Fruit fly (Drosophila melanogaster) whole organism, embryonic: ENCODE measurements around the gene Bub1.
A peak's percentile ranks its signal among the peaks of the same experiment; 100 is the strongest.

Experiments
- CG10431 ChIP-seq: fragments of 200-800 bp; sonication (Bioruptor generic); optimal IDR thresholded peaks from 3 replicates; lab custom pipeline; 2018; ENCODE audit warnings: missing biosample characterization, mild to moderate bottlenecking, missing genetic modification characterization
- CG10565 ChIP-seq: fragments of 200-800 bp; sonication (Bioruptor generic); optimal IDR thresholded peaks from 3 replicates; lab custom pipeline; 2016; ENCODE audit warnings: missing biosample characterization, mild to moderate bottlenecking, missing genetic modification characterization
- CG10654 ChIP-seq: fragments of 200-800 bp; sonication (Bioruptor generic); optimal IDR thresholded peaks from 2 replicates; lab custom pipeline; 2016; ENCODE audit warnings: missing biosample characterization, missing genetic modification characterization
- CG10979 ChIP-seq: fragments of 200-800 bp; sonication (Bioruptor generic); optimal IDR thresholded peaks from 2 replicates; lab custom pipeline; 2018; ENCODE audit warnings: missing biosample characterization, mild to moderate bottlenecking, missing genetic modification characterization, moderate library complexity
- CG11247 ChIP-seq: fragments of 200-800 bp; sonication (Bioruptor generic); IDR thresholded peaks from 2 replicates; pipeline ENCODE4 v1.3.6; 2022; ENCODE audit warnings: missing biosample characterization, missing genetic modification characterization
- CG12299 ChIP-seq: fragments of 200-800 bp; sonication (Bioruptor generic); optimal IDR thresholded peaks from 2 replicates; lab custom pipeline; 2018; ENCODE audit warnings: missing biosample characterization, mild to moderate bottlenecking, missing genetic modification characterization
- CG12744 ChIP-seq: fragments of 200-800 bp; sonication (Bioruptor generic); optimal IDR thresholded peaks from 2 replicates; lab custom pipeline; 2016; ENCODE audit warnings: missing biosample characterization, missing genetic modification characterization
- CG13424 ChIP-seq: fragments of 200-800 bp; sonication (Bioruptor generic); optimal IDR thresholded peaks from 2 replicates; lab custom pipeline; 2019; ENCODE audit warnings: missing biosample characterization, mild to moderate bottlenecking, missing genetic modification characterization, moderate library complexity
- CG14667 ChIP-seq: fragments of 200-800 bp; sonication (Bioruptor generic); IDR thresholded peaks from 2 replicates; pipeline ENCODE4 v1.3.6; 2022; ENCODE audit warnings: missing biosample characterization, missing genetic modification characterization
- CG15011 ChIP-seq: fragments of 200-800 bp; sonication (Bioruptor generic); optimal IDR thresholded peaks from 3 replicates; lab custom pipeline; 2018; ENCODE audit warnings: missing biosample characterization, mild to moderate bottlenecking, missing genetic modification characterization
- CG1603 ChIP-seq: fragments of 200-800 bp; sonication (Bioruptor generic); optimal IDR thresholded peaks from 2 replicates; lab custom pipeline; 2019; ENCODE audit warnings: missing biosample characterization, mild to moderate bottlenecking, missing genetic modification characterization, moderate library complexity
- CG1647 ChIP-seq: fragments of 200-800 bp; sonication (Bioruptor generic); optimal IDR thresholded peaks from 3 replicates; lab custom pipeline; 2016; ENCODE audit warnings: missing biosample characterization, missing genetic modification characterization
- CG16779 ChIP-seq: fragments of 200-800 bp; sonication (Bioruptor generic); IDR thresholded peaks from 2 replicates; pipeline ENCODE4 v1.3.6; 2022; ENCODE audit warnings: missing biosample characterization, missing genetic modification characterization
- CG16813 ChIP-seq: fragments of 200-800 bp; sonication (Bioruptor generic); IDR thresholded peaks from 3 replicates; pipeline ENCODE4 v1.3.6; 2022; ENCODE audit warnings: missing biosample characterization, missing genetic modification characterization; ENCODE audit not compliant: partially characterized antibody
- CG18262 ChIP-seq: fragments of 200-800 bp; optimal IDR thresholded peaks from 3 replicates; lab custom pipeline; 2019; ENCODE audit warnings: missing biosample characterization, mild to moderate bottlenecking, missing genetic modification characterization, moderate library complexity
- CG2678 ChIP-seq: fragments of 200-800 bp; sonication (Bioruptor generic); optimal IDR thresholded peaks from 3 replicates; lab custom pipeline; 2019; ENCODE audit warnings: missing biosample characterization, mild to moderate bottlenecking, missing genetic modification characterization, moderate library complexity
- CG32532 ChIP-seq: fragments of 200-800 bp; sonication (Bioruptor generic); IDR thresholded peaks from 2 replicates; pipeline ENCODE4 v1.3.6; 2022; ENCODE audit warnings: missing biosample characterization, missing genetic modification characterization
- CG34376 ChIP-seq: fragments of 200-800 bp; sonication (Bioruptor generic); optimal IDR thresholded peaks from 2 replicates; lab custom pipeline; 2018; ENCODE audit warnings: missing biosample characterization, mild to moderate bottlenecking, missing genetic modification characterization
- CG34422 ChIP-seq: fragments of 200-800 bp; sonication (Bioruptor generic); IDR thresholded peaks from 3 replicates; pipeline ENCODE4 v1.3.6; 2022; ENCODE audit warnings: missing biosample characterization, missing genetic modification characterization
- CG43689 ChIP-seq: fragments of 200-800 bp; sonication (Bioruptor generic); IDR thresholded peaks from 2 replicates; pipeline ENCODE4 v1.3.6; 2022; ENCODE audit warnings: missing biosample characterization, missing genetic modification characterization
- CG4424 ChIP-seq: fragments of 200-800 bp; sonication (Bioruptor generic); optimal IDR thresholded peaks from 3 replicates; lab custom pipeline; 2016; ENCODE audit warnings: missing biosample characterization, missing genetic modification characterization
- CG4730 ChIP-seq: fragments of 200-800 bp; sonication (Bioruptor generic); IDR thresholded peaks from 2 replicates; pipeline ENCODE4 v1.3.6; 2022; ENCODE audit warnings: missing biosample characterization, missing genetic modification characterization
- CG7963 ChIP-seq: fragments of 200-800 bp; sonication (Bioruptor generic); IDR thresholded peaks from 3 replicates; pipeline ENCODE4 v1.3.6; 2022; ENCODE audit warnings: missing biosample characterization, missing genetic modification characterization; ENCODE audit not compliant: partially characterized antibody
- CG8388 ChIP-seq: fragments of 200-800 bp; sonication (Bioruptor generic); optimal IDR thresholded peaks from 2 replicates; lab custom pipeline; 2019; ENCODE audit warnings: missing biosample characterization, mild to moderate bottlenecking, missing genetic modification characterization, moderate library complexity
- E2f1 ChIP-seq: fragments of 200-800 bp; sonication (Bioruptor generic); IDR thresholded peaks from 2 replicates; pipeline ENCODE4 v1.3.6; 2022; ENCODE audit warnings: missing biosample characterization, missing genetic modification characterization
- Fer3 ChIP-seq: fragments of 200-800 bp; sonication (Bioruptor generic); optimal IDR thresholded peaks from 2 replicates; lab custom pipeline; 2018; ENCODE audit warnings: missing biosample characterization, mild to moderate bottlenecking, missing genetic modification characterization, moderate library complexity
- HmgZ ChIP-seq: fragments of 200-800 bp; sonication (Bioruptor generic); optimal IDR thresholded peaks from 2 replicates; lab custom pipeline; 2018; ENCODE audit warnings: missing biosample characterization, mild to moderate bottlenecking, missing genetic modification characterization
- Hr78 ChIP-seq, 2 experiments: fragments of 200-800 bp in 1 of 2; fragments of >200 bp in 1 of 2; sonication (Bioruptor generic) in 1 of 2; optimal IDR thresholded peaks; 2 replicates each; lab custom pipeline; 2017 to 2019; ENCODE audit warnings: missing biosample characterization in 2 of 2, missing genetic modification characterization in 2 of 2, mild to moderate bottlenecking in 1 of 2, moderate library complexity in 1 of 2
- Neu2 ChIP-seq: fragments of 200-800 bp; sonication (Bioruptor generic); optimal IDR thresholded peaks from 3 replicates; lab custom pipeline; 2016; ENCODE audit warnings: missing biosample characterization, missing genetic modification characterization, borderline replicate concordance
- Six4 ChIP-seq: fragments of 200-800 bp; sonication (Bioruptor generic); optimal IDR thresholded peaks from 2 replicates; lab custom pipeline; 2016; ENCODE audit warnings: missing biosample characterization, missing genetic modification characterization
- Spps ChIP-seq: fragments of 200-800 bp; sonication (Bioruptor generic); optimal IDR thresholded peaks from 2 replicates; lab custom pipeline; 2018; ENCODE audit warnings: missing biosample characterization, mild to moderate bottlenecking, missing genetic modification characterization
- Sry-δ ChIP-seq: fragments of 200-800 bp; sonication (Bioruptor generic); optimal IDR thresholded peaks from 2 replicates; lab custom pipeline; 2016; ENCODE audit warnings: missing biosample characterization, missing genetic modification characterization
- Ssrp ChIP-seq: fragments of 200-800 bp; sonication (Bioruptor generic); optimal IDR thresholded peaks from 2 replicates; lab custom pipeline; 2018; ENCODE audit warnings: missing biosample characterization, mild to moderate bottlenecking, missing genetic modification characterization, moderate library complexity
- Trl ChIP-seq, 3 experiments: fragments of >200 bp in 2 of 3; fragments of 200-800 bp in 1 of 3; sonication (Bioruptor generic) in 1 of 3; optimal IDR thresholded peaks; 2 replicates in 1 of 3; 3 replicates in 2 of 3; lab custom pipeline; 2016 to 2017; ENCODE audit warnings: missing biosample characterization in 1 of 3, missing genetic modification characterization in 1 of 3
- ap ChIP-seq: fragments of 200-800 bp; sonication (Bioruptor generic); IDR thresholded peaks from 2 replicates; pipeline ENCODE4 v1.3.6; 2022; ENCODE audit warnings: missing biosample characterization, missing genetic modification characterization
- cad ChIP-seq: fragments of >200 bp; optimal IDR thresholded peaks from 2 replicates; lab custom pipeline; 2017; ENCODE audit warnings: missing biosample characterization, missing genetic modification characterization
- chif ChIP-seq, 2 experiments: fragments of 200-800 bp; sonication (Bioruptor generic); optimal IDR thresholded peaks; 3 replicates each; lab custom pipeline; 2016; ENCODE audit warnings: missing biosample characterization in 2 of 2, missing genetic modification characterization in 2 of 2
- dmrt99B ChIP-seq: fragments of 200-800 bp; sonication (Bioruptor generic); optimal IDR thresholded peaks from 2 replicates; lab custom pipeline; 2018; ENCODE audit warnings: missing biosample characterization, mild to moderate bottlenecking, missing genetic modification characterization, moderate library complexity
- dysf ChIP-seq: fragments of 200-800 bp; sonication (Bioruptor generic); IDR thresholded peaks from 3 replicates; pipeline ENCODE4 v1.3.6; 2022; ENCODE audit warnings: missing biosample characterization, missing genetic modification characterization
- fru ChIP-seq: fragments of >200 bp; optimal IDR thresholded peaks from 2 replicates; lab custom pipeline; 2017
- fu2 ChIP-seq: fragments of 200-800 bp; sonication (Bioruptor generic); optimal IDR thresholded peaks from 2 replicates; lab custom pipeline; 2016; ENCODE audit warnings: missing biosample characterization, missing genetic modification characterization
- jing ChIP-seq: fragments of 200-800 bp; sonication (Bioruptor generic); optimal IDR thresholded peaks from 2 replicates; lab custom pipeline; 2018; ENCODE audit warnings: missing biosample characterization, mild to moderate bottlenecking, missing genetic modification characterization
- pros ChIP-seq: fragments of 200-800 bp; sonication (Bioruptor generic); optimal IDR thresholded peaks from 3 replicates; lab custom pipeline; 2019; ENCODE audit warnings: missing biosample characterization, mild to moderate bottlenecking, missing genetic modification characterization, moderate library complexity
- pum ChIP-seq: fragments of 200-800 bp; sonication (Bioruptor generic); optimal IDR thresholded peaks from 2 replicates; lab custom pipeline; 2016; ENCODE audit warnings: missing biosample characterization, missing genetic modification characterization
- rib ChIP-seq: fragments of 200-800 bp; sonication (Bioruptor generic); IDR thresholded peaks from 2 replicates; pipeline ENCODE4 v1.3.6; 2022; ENCODE audit warnings: missing biosample characterization, missing genetic modification characterization
- slp2 ChIP-seq: fragments of 200-800 bp; sonication (Bioruptor generic); optimal IDR thresholded peaks from 2 replicates; lab custom pipeline; 2016; ENCODE audit warnings: missing biosample characterization, missing genetic modification characterization
- tio ChIP-seq: fragments of 200-800 bp; sonication (Bioruptor generic); optimal IDR thresholded peaks from 2 replicates; lab custom pipeline; 2017; ENCODE audit warnings: missing biosample characterization, missing genetic modification characterization, inconsistent platforms
- zen ChIP-seq: fragments of 200-800 bp; sonication (Bioruptor generic); optimal IDR thresholded peaks from 3 replicates; lab custom pipeline; 2018; ENCODE audit warnings: missing biosample characterization, mild to moderate bottlenecking, missing genetic modification characterization, moderate library complexity

The Bub1 gene

dm6 chr2L:5252399-5253030 lies 26.1 kb upstream of the Bub1 start (continued):
- TF ChIP-seq cad (GFP tag; lab: Kevin White, UChicago) = no peak

- TF ChIP-seq CG34422 (GFP tag; lab: Robert Waterston, UW) (no peak), CG15011 (GFP tag; lab: Kevin White, UChicago) (no peak), tio (GFP tag; lab: Kevin White, UChicago) (no peak), chif (GFP tag; optimal IDR thresholded peaks at IDR 0.05; lab: Kevin White, UChicago) (no peak), CG11247 (GFP tag; lab: Robert Waterston, UW) (no peak), CG32532 (GFP tag; lab: Robert Waterston, UW) (no peak), CG10431 (GFP tag; lab: Kevin White, UChicago) (no peak), CG43689 (no peak), fu2 (GFP tag; lab: Kevin White, UChicago) (no peak), Hr78 (GFP tag; optimal IDR thresholded peaks at IDR 0.05; lab: Kevin White, UChicago) (no peak), Spps (tag; lab: Kevin White, UChicago) (no peak), CG12299 (tag; lab: Kevin White, UChicago) (no peak), dmrt99B (tag; lab: Kevin White, UChicago) (peak; percentile 13), CG10979 (tag; lab: Kevin White, UChicago) (peak; percentile 32), pum (GFP tag; lab: Kevin White, UChicago) (no peak), dysf (GFP tag; lab: Robert Waterston, UW) (no peak), CG14667 (GFP tag; lab: Robert Waterston, UW) (no peak), ap (GFP tag; lab: Robert Waterston, UW) (no peak), slp2 (GFP tag; lab: Kevin White, UChicago) (no peak), CG4424 (peak; percentile 2), CG7963 (GFP tag; lab: Robert Waterston, UW) (no peak), CG10565 (GFP tag; lab: Kevin White, UChicago) (no peak), zen (tag; lab: Kevin White, UChicago) (no peak), Trl (optimal IDR thresholded peaks at IDR 0.05; lab: Kevin White, UChicago) (no peak), Trl (GFP tag; optimal IDR thresholded peaks at IDR 0.05; lab: Kevin White, UChicago) (no peak), jing (GFP tag; lab: Kevin White, UChicago) (no peak), rib (no peak), CG12744 (GFP tag; lab: Kevin White, UChicago) (no peak), Ssrp (tag; lab: Kevin White, UChicago) (peak; percentile 12), E2f1 (GFP tag; lab: Robert Waterston, UW) (no peak), Six4 (GFP tag; lab: Kevin White, UChicago) (no peak), CG1603 (tag; lab: Kevin White, UChicago) (peak; percentile 52), CG1647 (no peak), CG18262 (tag; lab: Kevin White, UChicago) (peak; percentile 23), CG34376 (GFP tag; lab: Kevin White, UChicago) (no peak), HmgZ (tag; lab: Kevin White, UChicago) (no peak), CG13424 (tag; lab: Kevin White, UChicago) (no peak), fru (lab: Kevin White, UChicago) (no peak), CG4730 (GFP tag; lab: Robert Waterston, UW) (no peak), Sry-δ (GFP tag; lab: Kevin White, UChicago) (no peak), CG2678 (tag; lab: Kevin White, UChicago) (peak; percentile 2), CG10654 (GFP tag; lab: Kevin White, UChicago) (no peak), Fer3 (tag; lab: Kevin White, UChicago) (no peak), pros (GFP tag; lab: Kevin White, UChicago) (no peak), CG16813 (GFP tag; lab: Robert Waterston, UW) (no peak), Neu2 (no peak), CG16779 (GFP tag; lab: Robert Waterston, UW) (no peak), CG8388 (GFP tag; lab: Kevin White, UChicago) (peak; percentile 5)
Observed at dm6 chr2L:5254105-5254711, 24.5 kb upstream of the Bub1 start.
